Fruit fly (Drosophila melanogaster) whole organism, embryonic: ENCODE measurements around the gene CG7889.

ENCODE experiments used
- BEAF-32 ChIP-seq: fragments of 200-800 bp; sonication (Bioruptor generic); optimal IDR thresholded peaks from 3 replicates; lab custom pipeline; 2017; ENCODE audit warnings: missing biosample characterization, missing genetic modification characterization, mild to moderate bottlenecking, moderate library complexity, missing genetic modification reagents
- CG10267 ChIP-seq: fragments of 200-800 bp; sonication (Bioruptor generic); optimal IDR thresholded peaks from 2 replicates; lab custom pipeline; 2018; ENCODE audit warnings: missing biosample characterization, mild to moderate bottlenecking, missing genetic modification characterization, moderate library complexity
- CG12299 ChIP-seq: fragments of 200-800 bp; sonication (Bioruptor generic); optimal IDR thresholded peaks from 2 replicates; lab custom pipeline; 2018; ENCODE audit warnings: missing biosample characterization, mild to moderate bottlenecking, missing genetic modification characterization
- CG14710 ChIP-seq: fragments of 200-800 bp; sonication (Bioruptor generic); optimal IDR thresholded peaks from 3 replicates; lab custom pipeline; 2019; ENCODE audit warnings: missing biosample characterization, mild to moderate bottlenecking, missing genetic modification characterization, moderate library complexity
- CG1647 ChIP-seq: fragments of 200-800 bp; sonication (Bioruptor generic); optimal IDR thresholded peaks from 3 replicates; lab custom pipeline; 2016; ENCODE audit warnings: missing biosample characterization, missing genetic modification characterization
- CG17359 ChIP-seq: fragments of 200-800 bp; sonication (Bioruptor generic); optimal IDR thresholded peaks from 3 replicates; lab custom pipeline; 2018; ENCODE audit warnings: missing biosample characterization, mild to moderate bottlenecking, missing genetic modification characterization, moderate library complexity
- CG17385 ChIP-seq: fragments of 200-800 bp; sonication (Bioruptor generic); optimal IDR thresholded peaks from 3 replicates; lab custom pipeline; 2018; ENCODE audit warnings: missing biosample characterization, mild to moderate bottlenecking, missing genetic modification characterization
- CG17829 ChIP-seq: fragments of 200-800 bp; optimal IDR thresholded peaks from 2 replicates; lab custom pipeline; 2019; ENCODE audit warnings: missing biosample characterization, mild to moderate bottlenecking, missing genetic modification characterization, moderate library complexity
- CG3163 ChIP-seq: fragments of 200-800 bp; sonication (Bioruptor generic); optimal IDR thresholded peaks from 3 replicates; lab custom pipeline; 2016; ENCODE audit warnings: missing biosample characterization, missing genetic modification characterization
- CG32532 ChIP-seq: fragments of 200-800 bp; sonication (Bioruptor generic); IDR thresholded peaks from 2 replicates; pipeline ENCODE4 v1.3.6; 2022; ENCODE audit warnings: missing biosample characterization, missing genetic modification characterization
- CG32767 ChIP-seq: fragments of 200-800 bp; sonication (Bioruptor generic); IDR thresholded peaks from 2 replicates; pipeline ENCODE4 v1.3.6; 2022; ENCODE audit warnings: missing biosample characterization, missing genetic modification characterization
- CG3847 ChIP-seq: fragments of 200-800 bp; sonication (Bioruptor generic); IDR thresholded peaks from 2 replicates; pipeline ENCODE4 v1.3.6; 2022; ENCODE audit warnings: missing biosample characterization, missing genetic modification characterization
- CG4617 ChIP-seq: fragments of 200-800 bp; sonication (Bioruptor generic); optimal IDR thresholded peaks from 3 replicates; lab custom pipeline; 2016; ENCODE audit warnings: missing biosample characterization, missing genetic modification characterization, borderline replicate concordance
- CG6854 ChIP-seq: fragments of 200-800 bp; sonication (Bioruptor generic); optimal IDR thresholded peaks from 3 replicates; lab custom pipeline; 2017; ENCODE audit warnings: missing biosample characterization, mild to moderate bottlenecking, missing genetic modification characterization
- CG9797 ChIP-seq: fragments of 200-800 bp; sonication (Bioruptor generic); optimal IDR thresholded peaks from 3 replicates; lab custom pipeline; 2018; ENCODE audit warnings: missing biosample characterization, mild to moderate bottlenecking, missing genetic modification characterization
- CTCF ChIP-seq: fragments of 200-800 bp; sonication (Bioruptor generic); optimal IDR thresholded peaks from 2 replicates; lab custom pipeline; 2017; ENCODE audit warnings: missing biosample characterization, mild to moderate bottlenecking, missing genetic modification characterization, moderate library complexity
- CrebB ChIP-seq: fragments of 200-800 bp; sonication (Bioruptor generic); optimal IDR thresholded peaks from 3 replicates; lab custom pipeline; 2018; ENCODE audit warnings: missing biosample characterization, mild to moderate bottlenecking, missing genetic modification characterization
- Dfd ChIP-seq, 2 experiments: fragments of >200 bp; optimal IDR thresholded peaks; 2 replicates each; lab custom pipeline; 2017; ENCODE audit warnings: missing biosample characterization in 2 of 2, missing genetic modification characterization in 2 of 2
- Dref ChIP-seq: fragments of 200-800 bp; sonication (Bioruptor generic); IDR thresholded peaks from 2 replicates; pipeline ENCODE4 v1.3.6; 2022; ENCODE audit warnings: missing biosample characterization, missing genetic modification characterization
- ERR ChIP-seq: fragments of 200-800 bp; sonication (Bioruptor generic); optimal IDR thresholded peaks from 2 replicates; lab custom pipeline; 2016; ENCODE audit warnings: missing biosample characterization, missing genetic modification characterization
- MBD-R2 ChIP-seq: fragments of 200-800 bp; sonication (Bioruptor generic); IDR thresholded peaks from 2 replicates; pipeline ENCODE4 v1.3.6; 2022; ENCODE audit warnings: missing biosample characterization, missing genetic modification characterization
- MESR4 ChIP-seq: fragments of 200-800 bp; sonication (Bioruptor generic); optimal IDR thresholded peaks from 2 replicates; lab custom pipeline; 2018; ENCODE audit warnings: missing biosample characterization, mild to moderate bottlenecking, missing genetic modification characterization, moderate library complexity
- MTF-1 ChIP-seq: fragments of 200-800 bp; sonication (Bioruptor generic); optimal IDR thresholded peaks from 2 replicates; lab custom pipeline; 2018; ENCODE audit warnings: missing biosample characterization, mild to moderate bottlenecking, missing genetic modification characterization, borderline replicate concordance
- Med ChIP-seq: fragments of 200-800 bp; sonication (Bioruptor generic); peaks from one replicate; lab custom pipeline; 2016; ENCODE audit warnings: missing biosample characterization, missing genetic modification characterization, mild to moderate bottlenecking, inconsistent platforms, moderate library complexity
- NC2β ChIP-seq: fragments of 200-800 bp; sonication (Bioruptor generic); optimal IDR thresholded peaks from 2 replicates; lab custom pipeline; 2016; ENCODE audit warnings: missing biosample characterization, missing genetic modification characterization
- NK7.1 ChIP-seq: fragments of 200-800 bp; sonication (Bioruptor generic); optimal IDR thresholded peaks from 3 replicates; lab custom pipeline; 2016; ENCODE audit warnings: missing biosample characterization, missing genetic modification characterization
- Nf-YC ChIP-seq: fragments of 200-800 bp; optimal IDR thresholded peaks from 3 replicates; lab custom pipeline; 2019; ENCODE audit warnings: missing biosample characterization, mild to moderate bottlenecking, missing genetic modification characterization, moderate library complexity
- Scr ChIP-seq: fragments of 200-800 bp; sonication (Bioruptor generic); IDR thresholded peaks from 2 replicates; pipeline ENCODE4 v1.3.6; 2022; ENCODE audit warnings: missing biosample characterization, missing genetic modification characterization; ENCODE audit not compliant: partially characterized antibody
- amos ChIP-seq: fragments of 200-800 bp; sonication (Bioruptor generic); IDR thresholded peaks from 2 replicates; pipeline ENCODE4 v1.3.6; 2022; ENCODE audit warnings: missing biosample characterization, missing genetic modification characterization; ENCODE audit not compliant: partially characterized antibody
- ato ChIP-seq: fragments of 200-800 bp; sonication (Bioruptor generic); IDR thresholded peaks from 2 replicates; pipeline ENCODE4 v1.3.6; 2022; ENCODE audit warnings: missing biosample characterization, missing genetic modification characterization; ENCODE audit not compliant: partially characterized antibody
- chinmo ChIP-seq: fragments of 200-800 bp; sonication (Bioruptor generic); IDR thresholded peaks from 4 replicates; pipeline ENCODE4 v1.3.6; 2022; ENCODE audit warnings: missing biosample characterization, missing genetic modification characterization; ENCODE audit not compliant: partially characterized antibody
- gce ChIP-seq: fragments of 200-800 bp; sonication (Bioruptor generic); IDR thresholded peaks from 3 replicates; pipeline ENCODE4 v1.3.6; 2022; ENCODE audit warnings: missing biosample characterization, missing genetic modification characterization
- gcm ChIP-seq: fragments of 200-800 bp; sonication (Bioruptor generic); optimal IDR thresholded peaks from 2 replicates; lab custom pipeline; 2019; ENCODE audit warnings: missing biosample characterization, mild to moderate bottlenecking, missing genetic modification characterization, moderate library complexity
- gcm2 ChIP-seq: fragments of 200-800 bp; sonication (Bioruptor generic); optimal IDR thresholded peaks from 2 replicates; lab custom pipeline; 2016; ENCODE audit warnings: missing biosample characterization, missing genetic modification characterization
- gfzf ChIP-seq: fragments of 200-800 bp; sonication (Bioruptor generic); optimal IDR thresholded peaks from 2 replicates; lab custom pipeline; 2016; ENCODE audit warnings: missing biosample characterization, mild to moderate bottlenecking, missing genetic modification characterization, moderate library complexity
- kah ChIP-seq: fragments of 200-800 bp; sonication (Bioruptor generic); optimal IDR thresholded peaks from 2 replicates; lab custom pipeline; 2018; ENCODE audit warnings: missing biosample characterization, mild to moderate bottlenecking, missing genetic modification characterization
- knrl ChIP-seq: fragments of 200-800 bp; sonication (Bioruptor generic); IDR thresholded peaks from 3 replicates; pipeline ENCODE4 v1.3.6; 2022; ENCODE audit warnings: missing biosample characterization, missing genetic modification characterization; ENCODE audit not compliant: partially characterized antibody
- mld ChIP-seq: fragments of 200-800 bp; sonication (Bioruptor generic); IDR thresholded peaks from 3 replicates; pipeline ENCODE4 v1.3.6; 2022; ENCODE audit warnings: missing biosample characterization, missing genetic modification characterization; ENCODE audit not compliant: partially characterized antibody
- nmo ChIP-seq: fragments of 200-800 bp; sonication (Bioruptor generic); optimal IDR thresholded peaks from 2 replicates; lab custom pipeline; 2018; ENCODE audit warnings: missing biosample characterization, mild to moderate bottlenecking, missing genetic modification characterization, moderate library complexity
- odd ChIP-seq: fragments of 200-800 bp; sonication (Bioruptor generic); optimal IDR thresholded peaks from 2 replicates; lab custom pipeline; 2017; ENCODE audit warnings: missing biosample characterization, mild to moderate bottlenecking, missing genetic modification characterization
- prd ChIP-seq, 3 experiments: fragments of >200 bp in 2 of 3; fragments of 200-800 bp in 1 of 3; sonication (Bioruptor generic) in 1 of 3; optimal IDR thresholded peaks in 2 of 3; IDR thresholded peaks in 1 of 3; 2 replicates in 2 of 3; 3 replicates in 1 of 3; pipeline versions ENCODE4 v1.3.6 to Lab custom; 2017 to 2022; ENCODE audit warnings: missing biosample characterization in 1 of 3, missing genetic modification characterization in 1 of 3
- pzg ChIP-seq: fragments of 200-800 bp; sonication (Bioruptor generic); optimal IDR thresholded peaks from 3 replicates; lab custom pipeline; 2018; ENCODE audit warnings: missing biosample characterization, mild to moderate bottlenecking, missing genetic modification characterization, moderate library complexity
- row ChIP-seq: fragments of 200-800 bp; sonication (Bioruptor generic); IDR thresholded peaks from 3 replicates; pipeline ENCODE4 v1.3.6; 2022; ENCODE audit warnings: missing biosample characterization, missing genetic modification characterization
- so ChIP-seq: fragments of 200-800 bp; sonication (Bioruptor generic); IDR thresholded peaks from 3 replicates; pipeline ENCODE4 v1.3.6; 2022; ENCODE audit warnings: missing biosample characterization, missing genetic modification characterization
- sqz ChIP-seq: fragments of 200-800 bp; sonication (Bioruptor generic); optimal IDR thresholded peaks from 3 replicates; lab custom pipeline; 2018; ENCODE audit warnings: missing biosample characterization, mild to moderate bottlenecking, missing genetic modification characterization
- tna ChIP-seq: fragments of 200-800 bp; sonication (Bioruptor generic); IDR thresholded peaks from 2 replicates; pipeline ENCODE4 v1.3.6; 2022; ENCODE audit warnings: missing biosample characterization, missing genetic modification characterization; ENCODE audit not compliant: partially characterized antibody
- zf30C ChIP-seq: fragments of 200-800 bp; sonication (Bioruptor generic); optimal IDR thresholded peaks from 3 replicates; lab custom pipeline; 2018; ENCODE audit warnings: missing biosample characterization, mild to moderate bottlenecking, missing genetic modification characterization

CG7889 gene

DNA sequence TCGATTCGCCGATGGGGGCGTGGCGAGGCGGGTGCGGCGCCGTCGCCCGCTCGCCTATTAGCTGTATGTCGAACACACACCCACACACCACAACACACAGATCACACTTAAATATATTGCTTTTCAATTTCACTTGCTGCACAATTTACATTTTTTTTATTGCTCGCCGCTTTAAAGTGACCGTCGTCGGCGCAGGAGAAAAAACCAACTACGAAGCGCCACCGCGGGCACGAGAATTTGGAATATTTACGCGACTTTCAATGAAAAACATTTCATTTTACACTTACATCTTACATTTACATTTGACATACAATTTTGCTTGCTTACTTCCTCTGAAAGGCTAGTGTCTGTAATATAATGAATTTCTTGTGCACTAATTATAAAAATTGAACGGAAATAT lies 17.6 kb downstream of the CG7889 start, which contains the start of gene rictor:
TSS of gene rictor (minus strand) at position 170 of the 400 bp plus-strand sequence.
- TF ChIP-seq pzg (GFP tag; lab: Kevin White, UChicago): peak; percentile 40
- no peak for TF ChIP-seq gcm (GFP tag; lab: Kevin White, UChicago)
- TF ChIP-seq nmo (GFP tag; lab: Kevin White, UChicago): no peak
- 0 out of 3 replicates have a peak, but pooled peaks have one; percentile 13 for TF ChIP-seq knrl (GFP tag; lab: Robert Waterston, UW)
- TF ChIP-seq CG4617 (GFP tag; lab: Kevin White, UChicago): peak; percentile 5
- peak; percentile 81 for TF ChIP-seq CTCF (GFP tag; lab: Kevin White, UChicago)
- peak; percentile 66 for TF ChIP-seq sqz (GFP tag; lab: Kevin White, UChicago)
- TF ChIP-seq ERR: no peak
- TF ChIP-seq amos (GFP tag; lab: Robert Waterston, UW): peak; percentile 43
- peak; percentile 59 for TF ChIP-seq MESR4 (GFP tag; lab: Kevin White, UChicago)
- no peak for TF ChIP-seq prd (optimal IDR thresholded peaks at IDR 0.05; lab: Kevin White, UChicago)
- TF ChIP-seq prd (GFP tag; IDR thresholded peaks at IDR 0.05; lab: Robert Waterston, UW): no peak
- TF ChIP-seq gce (GFP tag; lab: Robert Waterston, UW): no peak
- peak; percentile 72 for TF ChIP-seq gfzf (GFP tag; lab: Kevin White, UChicago)
- 0 out of 4 replicates have a peak, but pooled peaks have one; percentile 15 for TF ChIP-seq chinmo (GFP tag; lab: Robert Waterston, UW)
- peak; percentile 19; the same call in 1 of the 2 replicates for TF ChIP-seq MBD-R2
- peak; percentile 31 for TF ChIP-seq CG9797
- TF ChIP-seq kah (GFP tag; lab: Kevin White, UChicago): no peak
- TF ChIP-seq CG32767: no peak
- TF ChIP-seq CrebB (tag; lab: Kevin White, UChicago): no peak
- TF ChIP-seq Med (GFP tag; lab: Kevin White, UChicago): peak; percentile 74
- peak; percentile 49 for TF ChIP-seq Dref

DNA sequence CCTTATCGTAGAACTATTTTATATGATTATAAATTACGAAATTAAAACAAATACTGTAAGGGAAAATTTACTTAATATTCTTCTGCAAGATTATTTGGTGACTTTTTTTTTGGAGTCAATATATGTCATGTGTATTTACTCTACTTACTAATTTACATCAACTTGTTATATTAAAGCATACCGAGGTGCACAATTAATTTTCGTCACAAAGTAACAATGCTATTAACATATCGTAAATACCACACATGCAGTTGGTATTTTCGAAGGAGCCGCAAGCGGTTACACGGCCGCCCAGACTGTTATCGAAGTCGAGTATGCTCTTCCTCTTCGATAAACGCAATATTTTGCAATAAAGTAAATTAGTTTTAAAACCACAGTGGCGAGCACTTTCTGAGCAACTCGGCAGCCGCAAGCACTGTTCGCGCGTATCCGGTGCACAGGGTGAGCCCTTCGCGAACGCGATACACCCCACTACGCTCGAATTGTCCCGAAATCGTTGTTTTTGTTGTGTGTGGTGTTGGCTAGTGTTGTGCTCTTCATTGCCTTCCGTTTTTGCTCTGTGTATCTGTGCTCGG lies 18.2 kb downstream of the CG7889 start, which contains the start of gene Vav:
TSS of gene Vav (plus strand) at position 293 of the 575 bp plus-strand sequence.
- no peak for TF ChIP-seq CG3163
- TF ChIP-seq Scr (GFP tag; lab: Robert Waterston, UW): peak; percentile 47
- peak; percentile 12; the same call in 1 of the 2 replicates for TF ChIP-seq CG32532
- TF ChIP-seq CG17829: no peak
- no peak for TF ChIP-seq Dfd (GFP tag; optimal IDR thresholded peaks at IDR 0.05; lab: Kevin White, UChicago)
- TF ChIP-seq so (GFP tag; lab: Robert Waterston, UW): no peak
- TF ChIP-seq CG6854 (GFP tag; lab: Kevin White, UChicago): peak; percentile 1
- TF ChIP-seq CG17385 (GFP tag; lab: Kevin White, UChicago): peak; percentile 92
- no peak for TF ChIP-seq CG10267
- peak; percentile 34 for TF ChIP-seq MTF-1 (GFP tag; lab: Kevin White, UChicago)
- peak; percentile 52 for TF ChIP-seq odd (GFP tag; lab: Kevin White, UChicago)
- peak; percentile 29 for TF ChIP-seq CG9797
- no peak for TF ChIP-seq NC2β (GFP tag; lab: Kevin White, UChicago)
- peak; percentile 40; the same call in 1 of the 2 replicates for TF ChIP-seq ato (GFP tag; lab: Robert Waterston, UW)
- TF ChIP-seq NK7.1 (GFP tag; lab: Kevin White, UChicago): no peak
- TF ChIP-seq gcm2: no peak
- TF ChIP-seq MESR4 (GFP tag; lab: Kevin White, UChicago): peak; percentile 89
- TF ChIP-seq zf30C (GFP tag; lab: Kevin White, UChicago): peak; percentile 63
- TF ChIP-seq CG12299 (tag; lab: Kevin White, UChicago): peak; percentile 18
- TF ChIP-seq row: peak; percentile 27; the same call in 1 of the 3 replicates
- TF ChIP-seq Nf-YC: peak; percentile 48
- TF ChIP-seq tna (GFP tag; lab: Robert Waterston, UW): peak; percentile 50; the same call in 1 of the 2 replicates
- no peak for TF ChIP-seq CG1647 (GFP tag; lab: Kevin White, UChicago)
- TF ChIP-seq amos (GFP tag; lab: Robert Waterston, UW): peak; percentile 42
- TF ChIP-seq CG3847: no peak
- TF ChIP-seq mld: 0 out of 3 replicates have a peak, but pooled peaks have one; percentile 28
- TF ChIP-seq BEAF-32: peak; percentile 36
- no peak for TF ChIP-seq CG17359
- TF ChIP-seq CG14710 (tag; lab: Kevin White, UChicago): peak; percentile 24
